Worm (Caenorhabditis elegans) whole organism, L2 larva: ENCODE results near the gene str-232.

Source experiments
- ZK546.5 ChIP-seq: sonication (generic microtip); optimal IDR thresholded peaks from 2 replicates; lab custom pipeline; 2017; ENCODE audit warnings: missing biosample characterization, missing genetic modification characterization
- egl-27 ChIP-seq: sonication (generic microtip); optimal IDR thresholded peaks from 3 replicates; lab custom pipeline; 2017; ENCODE audit warnings: missing biosample characterization, missing genetic modification reagents, missing genetic modification characterization
- nhr-10 ChIP-seq: sonication (generic microtip); optimal IDR thresholded peaks from 2 replicates; lab custom pipeline; 2017; ENCODE audit warnings: missing biosample characterization, missing genetic modification characterization
- sma-3 ChIP-seq: sonication (generic microtip); optimal IDR thresholded peaks from 2 replicates; lab custom pipeline; 2016; ENCODE audit warnings: missing genetic modification reagents, missing genetic modification characterization, missing compliant biosample characterization
- unc-39 ChIP-seq: fragments of 150-350 bp; optimal IDR thresholded peaks from 2 replicates; lab custom pipeline; 2014; ENCODE audit warnings: missing biosample characterization, missing genetic modification characterization

- TF ChIP-seq sma-3 = no peak
- TF ChIP-seq ZK546.5 (tag; lab: Kevin White, UChicago) = no peak
- TF ChIP-seq unc-39 = no peak
- TF ChIP-seq nhr-10 (tag; lab: Kevin White, UChicago) = no peak
- no peak for TF ChIP-seq egl-27 (tag; lab: Kevin White, UChicago)
Measured at ce11 chrV:16058872-16059271, 43.3 kb upstream of the str-232 start, which contains the start of gene F14H3.6.
